Worm (Caenorhabditis elegans) whole organism, L2 larva: ENCODE data around the gene hrg-10.

Experiments used
- F13H6.1 ChIP-seq: sonication (generic microtip); optimal IDR thresholded peaks from 2 replicates; lab custom pipeline; 2016; ENCODE audit warnings: missing genetic modification characterization, missing compliant biosample characterization
- R02D3.7 ChIP-seq: fragments of 150-350 bp; optimal IDR thresholded peaks from 2 replicates; lab custom pipeline; 2014; ENCODE audit warnings: missing biosample characterization, missing genetic modification characterization
- ZK546.5 ChIP-seq: sonication (generic microtip); optimal IDR thresholded peaks from 2 replicates; lab custom pipeline; 2017; ENCODE audit warnings: missing biosample characterization, missing genetic modification characterization
- alr-1 ChIP-seq: fragments of 150-350 bp; optimal IDR thresholded peaks from 2 replicates; lab custom pipeline; 2014; ENCODE audit warnings: missing biosample characterization, missing genetic modification characterization
- ama-1 ChIP-seq: fragments of 150-350 bp; optimal IDR thresholded peaks from 2 replicates; lab custom pipeline; 2018; ENCODE audit warnings: inconsistent platforms
- blmp-1 ChIP-seq: sonication (generic microtip); optimal IDR thresholded peaks from 2 replicates; lab custom pipeline; 2017; ENCODE audit warnings: missing genetic modification characterization, mild to moderate bottlenecking, missing compliant biosample characterization, antibody characterized with exemption, moderate library complexity; ENCODE audit not compliant: insufficient read depth
- ceh-82 ChIP-seq: fragments of 150-350 bp; optimal IDR thresholded peaks from 2 replicates; lab custom pipeline; 2014; ENCODE audit warnings: missing biosample characterization, missing genetic modification characterization
- crh-2 ChIP-seq: sonication (generic microtip); optimal IDR thresholded peaks from 2 replicates; lab custom pipeline; 2017; ENCODE audit warnings: missing biosample characterization, missing genetic modification characterization
- dmd-4 ChIP-seq: sonication (generic microtip); optimal IDR thresholded peaks from 2 replicates; lab custom pipeline; 2017; ENCODE audit warnings: missing biosample characterization, missing genetic modification characterization
- egl-27 ChIP-seq: sonication (generic microtip); optimal IDR thresholded peaks from 3 replicates; lab custom pipeline; 2017; ENCODE audit warnings: missing biosample characterization, missing genetic modification reagents, missing genetic modification characterization
- elt-1 ChIP-seq: fragments of 150-350 bp; optimal IDR thresholded peaks from 2 replicates; lab custom pipeline; 2014; ENCODE audit warnings: missing biosample characterization, missing genetic modification characterization
- elt-3 ChIP-seq: sonication (generic microtip); optimal IDR thresholded peaks from 2 replicates; lab custom pipeline; 2017; ENCODE audit warnings: missing biosample characterization, missing genetic modification characterization
- fos-1 ChIP-seq: fragments of 150-350 bp; optimal IDR thresholded peaks from 2 replicates; lab custom pipeline; 2014; ENCODE audit warnings: missing biosample characterization, missing genetic modification characterization
- gmeb-1 ChIP-seq: fragments of 150-350 bp; optimal IDR thresholded peaks from 2 replicates; lab custom pipeline; 2014; ENCODE audit warnings: missing biosample characterization, missing genetic modification characterization
- lin-11 ChIP-seq: fragments of 150-350 bp; sonication (generic microtip); optimal IDR thresholded peaks from 2 replicates; lab custom pipeline; 2014; ENCODE audit warnings: missing biosample characterization, missing genetic modification characterization, inconsistent platforms, mixed read lengths
- lin-13 ChIP-seq: fragments of 150-350 bp; optimal IDR thresholded peaks from 2 replicates; lab custom pipeline; 2014; ENCODE audit warnings: missing biosample characterization, missing genetic modification reagents, missing genetic modification characterization
- lin-39 ChIP-seq: fragments of 150-350 bp; optimal IDR thresholded peaks from 2 replicates; lab custom pipeline; 2014; ENCODE audit warnings: missing biosample characterization, missing genetic modification reagents, missing genetic modification characterization
- mab-5 ChIP-seq: fragments of 150-350 bp; optimal IDR thresholded peaks from 2 replicates; lab custom pipeline; 2014; ENCODE audit warnings: missing biosample characterization, missing genetic modification characterization
- mbf-1 ChIP-seq: sonication (generic microtip); optimal IDR thresholded peaks from 2 replicates; lab custom pipeline; 2017; ENCODE audit warnings: missing biosample characterization, missing genetic modification characterization
- mdl-1 ChIP-seq, 2 experiments: fragments of 150-350 bp in 1 of 2; sonication (generic microtip) in 1 of 2; optimal IDR thresholded peaks; 2 replicates each; lab custom pipeline; 2017; ENCODE audit warnings: missing biosample characterization in 2 of 2, missing genetic modification characterization in 2 of 2
- nhr-10 ChIP-seq: sonication (generic microtip); optimal IDR thresholded peaks from 2 replicates; lab custom pipeline; 2017; ENCODE audit warnings: missing biosample characterization, missing genetic modification characterization
- nhr-12 ChIP-seq: fragments of 150-350 bp; optimal IDR thresholded peaks from 2 replicates; lab custom pipeline; 2014; ENCODE audit warnings: missing biosample characterization, missing genetic modification characterization
- nhr-129 ChIP-seq: fragments of 150-350 bp; optimal IDR thresholded peaks from 2 replicates; lab custom pipeline; 2014; ENCODE audit warnings: missing biosample characterization, missing genetic modification characterization
- nhr-21 ChIP-seq: fragments of 150-350 bp; optimal IDR thresholded peaks from 2 replicates; lab custom pipeline; 2014; ENCODE audit warnings: missing biosample characterization, missing genetic modification characterization
- nhr-237 ChIP-seq: fragments of 150-350 bp; optimal IDR thresholded peaks from 2 replicates; lab custom pipeline; 2014; ENCODE audit warnings: missing biosample characterization, missing genetic modification characterization
- nhr-25 ChIP-seq: fragments of 150-350 bp; sonication (generic microtip); optimal IDR thresholded peaks from 3 replicates; lab custom pipeline; 2014; ENCODE audit warnings: missing biosample characterization, missing genetic modification characterization
- nhr-6 ChIP-seq: fragments of 150-350 bp; optimal IDR thresholded peaks from 2 replicates; lab custom pipeline; 2014; ENCODE audit warnings: missing biosample characterization, missing genetic modification characterization
- nhr-77 ChIP-seq: fragments of 150-350 bp; optimal IDR thresholded peaks from 2 replicates; lab custom pipeline; 2014; ENCODE audit warnings: missing biosample characterization, missing genetic modification characterization
- peb-1 ChIP-seq: fragments of 150-350 bp; optimal IDR thresholded peaks from 2 replicates; lab custom pipeline; 2014; ENCODE audit warnings: missing biosample characterization, missing genetic modification characterization
- sem-4 ChIP-seq: fragments of 150-350 bp; optimal IDR thresholded peaks from 2 replicates; lab custom pipeline; 2014; ENCODE audit warnings: missing biosample characterization, missing genetic modification reagents, missing genetic modification characterization
- skn-1 ChIP-seq: sonication (generic microtip); optimal IDR thresholded peaks from 2 replicates; lab custom pipeline; 2017; ENCODE audit warnings: missing biosample characterization, missing genetic modification characterization
- sma-3 ChIP-seq: sonication (generic microtip); optimal IDR thresholded peaks from 2 replicates; lab custom pipeline; 2016; ENCODE audit warnings: missing genetic modification reagents, missing genetic modification characterization, missing compliant biosample characterization
- snpc-4 ChIP-seq: fragments of 150-350 bp; optimal IDR thresholded peaks from 2 replicates; lab custom pipeline; 2014; ENCODE audit warnings: missing biosample characterization, missing genetic modification characterization
- unc-39 ChIP-seq: fragments of 150-350 bp; optimal IDR thresholded peaks from 2 replicates; lab custom pipeline; 2014; ENCODE audit warnings: missing biosample characterization, missing genetic modification characterization
- zag-1 ChIP-seq: fragments of 150-350 bp; optimal IDR thresholded peaks from 2 replicates; lab custom pipeline; 2014; ENCODE audit warnings: missing biosample characterization, missing genetic modification characterization
- ztf-1 ChIP-seq: fragments of 200-800 bp; sonication (Bioruptor generic); conservative IDR thresholded peaks from 2 replicates; pipeline ENCODE4 v1.3.6; 2022; ENCODE audit warnings: missing genetic modification characterization, missing compliant biosample characterization
- ztf-11 ChIP-seq: sonication (generic microtip); optimal IDR thresholded peaks from 2 replicates; lab custom pipeline; 2017; ENCODE audit warnings: missing biosample characterization, missing genetic modification characterization
- ztf-4 ChIP-seq: fragments of 150-350 bp; optimal IDR thresholded peaks from 2 replicates; lab custom pipeline; 2014; ENCODE audit warnings: missing biosample characterization, missing genetic modification characterization

The hrg-10 gene

DNA sequence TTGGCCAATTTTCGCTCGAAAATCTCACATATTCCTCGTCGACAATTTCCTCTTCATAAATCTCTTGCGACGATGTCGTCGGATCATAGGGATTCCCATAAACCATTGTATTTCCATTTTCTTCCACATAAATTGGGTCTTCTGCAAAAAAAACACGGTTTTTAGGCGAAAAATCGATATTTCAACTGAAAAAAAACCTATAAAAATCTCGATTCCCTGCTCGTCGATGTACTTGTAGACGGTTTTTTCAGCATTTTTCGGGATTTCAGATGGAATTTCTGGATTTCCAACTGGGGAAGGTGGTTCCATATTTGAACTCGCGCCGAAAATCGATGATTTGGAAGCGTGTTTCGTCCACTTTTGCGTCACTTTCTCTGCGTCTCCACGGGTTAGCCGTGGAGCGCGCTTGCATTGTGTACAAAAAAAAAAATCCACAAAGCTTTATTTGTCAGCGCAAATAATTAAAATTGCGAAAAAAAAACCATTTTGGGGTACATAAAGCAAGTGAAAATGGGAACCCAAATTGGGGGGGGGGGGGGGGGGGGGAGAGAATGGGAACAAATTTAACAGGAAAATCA, 10.5 kb upstream of the hrg-10 start, which contains the start of gene Y39B6A.43 (continued):
- TF ChIP-seq fos-1 (tag; lab: Kevin White, UChicago) (peak; percentile 90), lin-39 (tag; lab: Kevin White, UChicago) (no peak)

DNA sequence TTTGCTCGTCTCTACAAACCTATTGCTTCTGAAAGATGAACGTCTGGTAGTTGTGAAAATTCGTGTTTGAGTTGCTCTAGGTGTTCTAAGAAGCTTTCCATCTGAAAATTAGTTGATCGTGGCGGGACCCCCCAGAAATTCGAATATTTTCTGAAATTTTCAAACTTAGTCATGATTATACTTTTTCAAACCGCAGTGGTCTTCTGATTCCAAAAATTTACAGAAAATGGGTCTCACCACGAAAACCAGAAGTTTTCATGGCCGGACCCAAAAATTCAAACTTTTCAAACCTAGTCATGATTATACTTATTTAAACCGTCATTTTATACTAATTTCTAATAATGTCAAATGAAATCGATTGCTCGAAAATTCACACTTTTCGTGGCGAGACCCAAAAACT, 3.0 kb upstream of the hrg-10 start, which contains the start of gene ztf-20:
ztf-20 (minus strand) TSS at position 101 of the 400 bp plus-strand sequence.
- no peak for TF ChIP-seq nhr-12 (tag; lab: Kevin White, UChicago)
- no peak for TF ChIP-seq R02D3.7 (tag; lab: Kevin White, UChicago)
- TF ChIP-seq ama-1 (lab: Kevin White, UChicago) = no peak
- TF ChIP-seq nhr-237 = no peak
- no peak for TF ChIP-seq F13H6.1 (tag; lab: Kevin White, UChicago)
- TF ChIP-seq sma-3 (GFP tag; lab: Kevin White, UChicago) = no peak
- TF ChIP-seq egl-27 = no peak
- no peak for TF ChIP-seq nhr-77 (tag; lab: Kevin White, UChicago)
- no peak for TF ChIP-seq ztf-4 (tag; lab: Kevin White, UChicago)
- TF ChIP-seq skn-1 (tag; lab: Kevin White, UChicago) = no peak
- TF ChIP-seq unc-39 (tag; lab: Kevin White, UChicago) = no peak
- no peak for TF ChIP-seq lin-13 (GFP tag; lab: Kevin White, UChicago)
- no peak for TF ChIP-seq ztf-11 (tag; lab: Kevin White, UChicago)

DNA sequence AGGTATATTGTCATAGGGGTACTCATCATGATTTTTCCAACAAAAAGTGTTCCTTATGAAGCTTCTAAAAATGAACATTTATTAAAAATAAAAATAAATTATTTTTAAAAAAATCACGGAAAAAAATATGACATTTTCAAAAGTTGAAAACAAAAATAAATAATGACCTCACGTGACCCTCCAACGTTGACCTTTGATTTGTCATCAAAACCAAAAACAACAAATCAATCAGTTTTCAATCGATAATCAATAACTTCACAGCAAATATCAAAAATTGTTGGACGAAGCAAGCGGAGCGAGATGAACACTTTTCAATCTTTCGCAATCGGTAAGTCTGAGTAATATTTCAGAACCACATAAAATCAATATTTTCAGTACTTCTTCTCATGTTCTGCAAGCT, 16.8 kb downstream of the hrg-10 start, which contains the start of gene Y80D3A.8:
Y80D3A.8 (plus strand) TSS at position 301 of the 400 bp plus-strand sequence.
- TF ChIP-seq mab-5 (tag; lab: Kevin White, UChicago) (no peak), nhr-129 (tag; lab: Kevin White, UChicago) (no peak), fos-1 (tag; lab: Kevin White, UChicago) (no peak), nhr-77 (tag; lab: Kevin White, UChicago) (no peak), sma-3 (GFP tag; lab: Kevin White, UChicago) (no peak), F13H6.1 (tag; lab: Kevin White, UChicago) (no peak), dmd-4 (no peak), elt-1 (tag; lab: Kevin White, UChicago) (no peak), egl-27 (no peak)

DNA sequence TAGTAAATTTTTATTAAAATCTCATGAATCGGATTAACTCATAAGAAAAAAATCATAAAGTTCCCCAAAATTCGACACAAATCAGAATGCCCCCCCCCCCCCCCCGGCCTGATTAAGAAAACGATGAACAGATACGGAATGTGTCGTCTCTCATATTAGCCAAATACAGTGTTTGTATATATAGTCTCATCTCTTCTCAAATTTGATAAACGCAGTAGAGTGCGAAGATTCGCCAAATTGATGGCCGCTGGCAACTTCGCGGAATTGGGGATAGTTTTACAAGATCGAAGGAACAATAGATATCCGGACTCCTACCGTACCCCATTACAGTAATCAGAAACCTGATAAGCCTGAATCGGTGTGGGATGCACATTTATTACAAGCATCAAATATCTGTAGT, 19.5 kb downstream of the hrg-10 start:
- TF ChIP-seq ceh-82 (tag; lab: Kevin White, UChicago) (no peak), egl-27 (no peak), ZK546.5 (tag; lab: Kevin White, UChicago) (no peak), ztf-4 (tag; lab: Kevin White, UChicago) (no peak), nhr-25 (tag; lab: Kevin White, UChicago) (no peak), nhr-21 (tag; lab: Kevin White, UChicago) (no peak), nhr-10 (no peak), fos-1 (tag; lab: Kevin White, UChicago) (no peak), crh-2 (tag; lab: Kevin White, UChicago) (no peak), ztf-1 (no peak), lin-39 (tag; lab: Kevin White, UChicago) (no peak), peb-1 (tag; lab: Kevin White, UChicago) (no peak), elt-1 (tag; lab: Kevin White, UChicago) (no peak), nhr-6 (tag; lab: Kevin White, UChicago) (no peak), nhr-129 (tag; lab: Kevin White, UChicago) (no peak), mdl-1 (tag; optimal IDR thresholded peaks at IDR 0.05; lab: Kevin White, UChicago) (no peak), blmp-1 (tag; lab: Kevin White, UChicago) (no peak), snpc-4 (tag; lab: Kevin White, UChicago) (no peak), zag-1 (tag; lab: Kevin White, UChicago) (no peak), ztf-11 (tag; lab: Kevin White, UChicago) (no peak)

DNA sequence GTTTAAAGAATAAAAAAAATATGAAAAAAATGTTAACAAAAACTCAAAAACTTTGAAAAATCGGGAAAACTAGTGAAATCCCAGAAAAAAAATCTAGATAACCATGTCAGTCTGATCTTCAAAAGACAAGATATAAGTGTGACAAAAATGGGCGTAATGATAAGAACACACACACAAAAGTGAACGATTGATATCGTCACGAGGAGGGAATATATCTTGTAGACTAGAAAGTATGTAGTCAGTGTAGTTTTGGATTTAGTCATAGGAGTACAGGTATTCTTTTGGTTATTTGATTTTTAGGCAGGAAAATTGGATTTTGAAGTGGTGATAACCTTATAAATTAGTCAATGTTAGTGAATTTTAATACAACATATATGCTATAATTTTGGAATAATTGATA, 22.6 kb downstream of the hrg-10 start:
- peak; percentile 11 for TF ChIP-seq nhr-25 (tag; lab: Kevin White, UChicago)
- TF ChIP-seq ztf-4 (tag; lab: Kevin White, UChicago) = no peak

DNA sequence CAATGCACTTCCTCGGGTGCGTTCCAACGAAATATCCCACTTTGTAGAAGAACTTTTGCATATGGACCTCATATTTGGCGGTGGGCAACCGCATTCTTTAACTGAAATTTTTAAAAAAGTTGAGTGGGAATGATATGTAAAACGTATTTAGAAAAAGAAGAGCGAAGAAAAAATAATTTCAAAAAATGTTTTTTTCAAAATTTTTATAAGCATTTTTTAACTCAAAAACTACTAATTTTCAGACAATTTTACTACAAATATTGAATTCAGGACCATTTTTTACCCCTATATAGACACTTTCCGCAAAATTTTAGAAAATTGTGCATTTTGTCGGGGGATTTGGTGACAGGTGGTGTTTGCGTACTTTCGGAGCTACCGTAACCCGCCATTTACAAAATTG, 25.8 kb downstream of the hrg-10 start, which contains the start of gene ptr-22:
ptr-22 (minus strand) TSS at position 101 of the 400 bp plus-strand sequence.
- no peak for TF ChIP-seq elt-3 (tag; lab: Kevin White, UChicago)
- no peak for TF ChIP-seq ztf-11 (tag; lab: Kevin White, UChicago)
- TF ChIP-seq R02D3.7 (tag; lab: Kevin White, UChicago) = no peak
- TF ChIP-seq gmeb-1 (tag; lab: Kevin White, UChicago) = no peak
- no peak for TF ChIP-seq sem-4 (tag; lab: Kevin White, UChicago)
- no peak for TF ChIP-seq unc-39 (tag; lab: Kevin White, UChicago)
- no peak for TF ChIP-seq nhr-237
- no peak for TF ChIP-seq mbf-1
- no peak for TF ChIP-seq lin-11 (tag; lab: Kevin White, UChicago)
- TF ChIP-seq ZK546.5 (tag; lab: Kevin White, UChicago) = no peak
- TF ChIP-seq alr-1 (tag; lab: Kevin White, UChicago) = no peak
- TF ChIP-seq peb-1 (tag; lab: Kevin White, UChicago) = no peak
- TF ChIP-seq nhr-25 (tag; lab: Kevin White, UChicago) = no peak
- TF ChIP-seq mab-5 (tag; lab: Kevin White, UChicago) = no peak
- TF ChIP-seq, all 48 proteins: peak for 0
